Worm (Caenorhabditis elegans) whole organism, early embryonic: ENCODE results near the gene F11D5.6.

ENCODE experiments used
- ama-1 ChIP-seq: fragments of 150-350 bp; optimal IDR thresholded peaks from 2 replicates; lab custom pipeline; 2014
- ceh-13 ChIP-seq: fragments of 200-800 bp; sonication (Bioruptor generic); optimal IDR thresholded peaks from 2 replicates; lab custom pipeline; 2018; ENCODE audit warnings: mild to moderate bottlenecking, missing genetic modification characterization, missing compliant biosample characterization

ce11 chrX:3282306-3282705 lies 43.8 kb downstream of the F11D5.6 start, which contains the start of gene K09C4.5:
- TF ChIP-seq ceh-13 (GFP tag; lab: Kevin White, UChicago) (no peak), ama-1 (lab: Kevin White, UChicago) (no peak)
